Worm (Caenorhabditis elegans): Measurements from ENCODE around the gene snap-29.
A peak's percentile ranks its signal among the peaks of the same experiment; 100 is the strongest.

ce11 chrIII:8784500-8784899 lies 8.4 kb downstream of the snap-29 start:
- no peak for TF ChIP-seq alr-1 (tag; optimal IDR thresholded peaks at IDR 0.05)
- TF ChIP-seq elt-3 (tag; optimal IDR thresholded peaks at IDR 0.05): no peak
- TF ChIP-seq ama-1 (optimal IDR thresholded peaks at IDR 0.05): no peak
- TF ChIP-seq unc-55 (GFP tag; optimal IDR thresholded peaks at IDR 0.05): peak; percentile 49
- TF ChIP-seq sma-3 (GFP tag; optimal IDR thresholded peaks at IDR 0.05): no peak
